Worm (Caenorhabditis elegans) whole organism, L4 larva: ENCODE results near the gene skr-16.

Experiments
- Y48G9A.11 ChIP-seq: fragments of 200-800 bp; sonication (Bioruptor generic); IDR thresholded peaks from 2 replicates; pipeline ENCODE4 v1.3.6; 2022; ENCODE audit warnings: missing genetic modification reagents, missing genetic modification characterization, missing compliant biosample characterization
- aha-1 ChIP-seq: fragments of 150-350 bp; peaks from one replicate; lab custom pipeline; 2014; ENCODE audit warnings: missing biosample characterization, missing genetic modification characterization
- daf-16 ChIP-seq, 3 experiments: sonication (generic microtip); optimal IDR thresholded peaks; 2 replicates each; lab custom pipeline; 2016 to 2017; ENCODE audit warnings: missing genetic modification characterization in 3 of 3, missing genetic modification reagents in 3 of 3, mild to moderate bottlenecking in 2 of 3, missing compliant biosample characterization in 2 of 3, missing biosample characterization in 1 of 3, moderate library complexity in 1 of 3
- nhr-42 ChIP-seq: fragments of 200-800 bp; sonication (Bioruptor generic); IDR thresholded peaks from 2 replicates; pipeline ENCODE4 v1.3.6; 2022; ENCODE audit warnings: missing genetic modification characterization, missing compliant biosample characterization
- pqm-1 ChIP-seq: sonication (generic microtip); optimal IDR thresholded peaks from 2 replicates; lab custom pipeline; 2017; ENCODE audit warnings: missing biosample characterization, missing genetic modification characterization
- unc-62 ChIP-seq, 3 experiments: fragments of 150-350 bp in 1 of 3; sonication (generic microtip); optimal IDR thresholded peaks in 2 of 3; peaks in 1 of 3; 1 replicate in 1 of 3; 2 replicates in 2 of 3; lab custom pipeline; 2014 to 2017; ENCODE audit warnings: missing biosample characterization in 3 of 3, missing genetic modification characterization in 3 of 3, missing genetic modification reagents in 3 of 3, missing genotype in 1 of 3

skr-16 gene

ce11 chrIV:7212769-7213168, 44.3 kb downstream of the skr-16 start:
- TF ChIP-seq pqm-1 (tag; lab: Kevin White, UChicago), result peak; percentile 58
- TF ChIP-seq nhr-42 (GFP tag; lab: Robert Waterston, UW), result no peak
- no peak for TF ChIP-seq daf-16 (GFP tag; optimal IDR thresholded peaks at IDR 0.05; lab: Kevin White, UChicago)
- peak; percentile 50 for TF ChIP-seq daf-16 (tag; optimal IDR thresholded peaks at IDR 0.05; lab: Kevin White, UChicago)

ce11 chrIV:7216210-7216609, 47.7 kb downstream of the skr-16 start:
- TF ChIP-seq aha-1 (tag; lab: Kevin White, UChicago) (peak; percentile 74), Y48G9A.11 (GFP tag; lab: Robert Waterston, UW) (no peak), unc-62 (GFP tag; optimal IDR thresholded peaks at IDR 0.05 in 1 of 2; lab: Kevin White, UChicago) (peak in 1 of 2 experiments; percentile 89), unc-62 (tag; optimal IDR thresholded peaks at IDR 0.05; lab: Kevin White, UChicago) (no peak)
